Worm (Caenorhabditis elegans): ENCODE results near the gene D1022.9.

The D1022.9 gene

DNA sequence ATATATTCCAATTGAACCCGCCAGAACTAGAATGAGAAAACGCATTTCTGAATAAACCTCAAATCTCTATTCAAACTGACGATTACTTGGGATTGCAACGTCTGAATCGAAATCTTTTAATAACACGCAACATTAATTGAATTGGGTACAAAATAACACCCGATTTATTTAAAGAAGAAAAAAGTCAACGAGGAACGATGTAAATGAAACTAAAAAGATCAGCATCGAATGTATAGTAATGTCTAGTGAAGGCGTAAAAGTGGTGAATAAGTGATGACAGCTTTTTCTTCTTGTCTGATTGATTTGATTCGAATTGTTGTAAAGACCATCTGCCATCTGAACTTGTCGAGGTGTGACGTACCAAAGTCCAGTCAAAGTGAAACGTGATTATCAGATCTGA lies 4.1 kb upstream of the D1022.9 start, which contains the start of gene nas-23:
Gene nas-23 (minus strand): TSS at position 101 of the 400 bp plus-strand sequence.
- TF ChIP-seq sem-4 (tag; optimal IDR thresholded peaks at IDR 0.05) (no peak), aly-2 (tag; optimal IDR thresholded peaks at IDR 0.05) (no peak), alr-1 (tag; optimal IDR thresholded peaks at IDR 0.05) (no peak), Y55F3AM.14 (GFP tag; optimal IDR thresholded peaks at IDR 0.05) (no peak)

DNA sequence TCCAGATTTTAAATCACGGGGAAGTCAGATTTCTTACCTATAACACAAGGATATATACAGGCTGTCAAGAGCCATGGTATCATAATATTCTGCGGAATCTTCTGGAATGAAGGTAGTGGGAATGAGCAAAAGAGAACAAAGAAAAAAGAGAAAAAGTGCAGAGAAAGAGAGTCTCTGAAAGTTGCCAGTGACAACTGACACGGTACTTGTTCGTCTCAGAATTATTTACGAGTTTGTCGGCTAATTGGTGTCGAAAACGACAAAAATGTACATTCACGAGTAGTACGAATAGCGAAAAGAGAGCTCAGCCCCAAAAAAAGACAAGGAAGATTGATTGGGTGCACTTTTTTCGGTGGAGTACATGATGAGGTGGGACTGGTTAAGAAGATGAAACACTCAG lies 6.5 kb downstream of the D1022.9 start, which contains the start of gene cah-2:
Gene cah-2 (minus strand): TSS at position 101 of the 400 bp plus-strand sequence.
- TF ChIP-seq nhr-10 (tag; optimal IDR thresholded peaks at IDR 0.05), result no peak
- TF ChIP-seq nhr-21 (tag; optimal IDR thresholded peaks at IDR 0.05), result no peak
- no peak for TF ChIP-seq Y55F3AM.14 (GFP tag; optimal IDR thresholded peaks at IDR 0.05)
- TF ChIP-seq lin-39 (tag; optimal IDR thresholded peaks at IDR 0.05), result no peak
- TF ChIP-seq aly-2 (tag; optimal IDR thresholded peaks at IDR 0.05), result no peak
- no peak for TF ChIP-seq lin-13 (GFP tag; optimal IDR thresholded peaks at IDR 0.05)
- TF ChIP-seq gmeb-1 (tag; optimal IDR thresholded peaks at IDR 0.05), result no peak
- no peak for TF ChIP-seq ztf-11 (tag; optimal IDR thresholded peaks at IDR 0.05)
- TF ChIP-seq elt-1 (tag; optimal IDR thresholded peaks at IDR 0.05), result no peak

DNA sequence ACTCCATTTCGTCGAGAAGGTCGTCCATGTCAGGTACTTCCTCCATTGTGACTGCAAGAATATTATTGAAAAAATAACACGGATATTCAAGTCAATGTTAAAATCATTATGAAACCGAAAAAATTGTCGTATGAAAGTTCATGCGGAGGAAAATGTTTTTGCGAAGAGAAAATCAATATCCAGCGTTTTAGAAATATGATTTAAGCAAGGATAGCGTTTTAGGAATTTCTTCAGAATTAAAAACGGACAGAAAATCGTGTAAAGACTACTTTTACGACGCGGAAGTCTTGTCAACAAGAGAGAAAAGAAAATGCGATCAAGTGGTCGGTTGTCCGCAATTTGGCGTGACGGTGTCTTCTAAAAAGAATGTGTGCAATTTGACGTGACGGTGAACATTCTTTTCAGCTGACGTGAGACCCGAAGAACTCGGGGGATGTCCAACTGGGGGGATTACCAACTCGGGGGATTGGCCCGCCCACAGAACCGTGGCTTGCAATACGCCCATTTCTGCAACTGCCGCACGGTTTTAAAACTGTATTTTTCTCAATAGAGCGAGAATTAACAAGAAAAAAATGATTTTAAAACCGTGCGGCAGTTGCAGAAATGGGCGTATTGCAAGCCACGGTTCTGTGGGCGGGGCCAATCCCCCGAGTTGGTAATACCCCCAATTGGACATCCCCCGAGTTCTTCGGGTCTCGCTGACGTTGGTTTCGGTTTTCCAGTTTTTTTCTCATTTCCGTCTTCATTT lies 10.8 kb downstream of the D1022.9 start, which contains the start of the genes aka-1 and ubc-6:
Gene aka-1 (minus strand): TSS at position 51 of the 748 bp plus-strand sequence.
Gene ubc-6 (plus strand): TSS at position 701 of the 748 bp plus-strand sequence.
- TF ChIP-seq nhr-77 (tag; optimal IDR thresholded peaks at IDR 0.05) (peak; percentile 28), ztf-1 (GFP tag; conservative IDR thresholded peaks at IDR 0.05) (no peak), nhr-21 (tag; optimal IDR thresholded peaks at IDR 0.05) (peak; percentile 79), lin-13 (GFP tag; optimal IDR thresholded peaks at IDR 0.05) (peak; percentile 78), F13H6.1 (tag; optimal IDR thresholded peaks at IDR 0.05) (peak; percentile 92), C34F6.9 (tag; optimal IDR thresholded peaks at IDR 0.05) (peak; percentile 81), aly-2 (tag; optimal IDR thresholded peaks at IDR 0.05) (no peak), sma-9 (GFP tag; optimal IDR thresholded peaks at IDR 0.05) (peak; percentile 60), sma-9 (tag; optimal IDR thresholded peaks at IDR 0.05) (no peak), unc-62 (GFP tag; optimal IDR thresholded peaks at IDR 0.05) (no peak), nhr-237 (tag; optimal IDR thresholded peaks at IDR 0.05) (peak; percentile 41), nhr-6 (tag; optimal IDR thresholded peaks at IDR 0.05) (peak; percentile 59), fos-1 (tag; optimal IDR thresholded peaks at IDR 0.05) (peak; percentile 68), mab-5 (tag; optimal IDR thresholded peaks at IDR 0.05) (peak; percentile 55), Y55F3AM.14 (GFP tag; optimal IDR thresholded peaks at IDR 0.05) (peak; percentile 71), alr-1 (tag; optimal IDR thresholded peaks at IDR 0.05) (no peak), unc-55 (GFP tag; optimal IDR thresholded peaks at IDR 0.05) (peak; percentile 80), ztf-11 (tag; optimal IDR thresholded peaks at IDR 0.05) (no peak), mbf-1 (tag; optimal IDR thresholded peaks at IDR 0.05) (no peak), nhr-25 (tag; optimal IDR thresholded peaks at IDR 0.05) (peak; percentile 83), skn-1 (tag; optimal IDR thresholded peaks at IDR 0.05) (no peak), nhr-23 (tag; optimal IDR thresholded peaks at IDR 0.05) (no peak), mdl-1 (tag; optimal IDR thresholded peaks at IDR 0.05) (peak in 1 of 2 experiments; percentile 52), gmeb-1 (tag; optimal IDR thresholded peaks at IDR 0.05) (peak; percentile 72), elt-3 (tag; optimal IDR thresholded peaks at IDR 0.05) (no peak), lin-11 (tag; optimal IDR thresholded peaks at IDR 0.05) (peak; percentile 89), blmp-1 (tag; optimal IDR thresholded peaks at IDR 0.05; ENCODE audit: insufficient read depth) (peak; percentile 47), lsy-2 (tag; optimal IDR thresholded peaks at IDR 0.05) (peak; percentile 58 to 87), nhr-129 (tag; optimal IDR thresholded peaks at IDR 0.05) (peak; percentile 84), egl-27 (tag; optimal IDR thresholded peaks at IDR 0.05) (peak; percentile 52), dmd-4 (tag; optimal IDR thresholded peaks at IDR 0.05) (no peak), lin-39 (tag; optimal IDR thresholded peaks at IDR 0.05) (no peak), unc-39 (tag; optimal IDR thresholded peaks at IDR 0.05) (no peak), ceh-82 (tag; optimal IDR thresholded peaks at IDR 0.05) (no peak), nhr-11 (tag; optimal IDR thresholded peaks at IDR 0.05) (no peak), ztf-4 (tag; optimal IDR thresholded peaks at IDR 0.05) (peak; percentile 0), sma-3 (GFP tag; optimal IDR thresholded peaks at IDR 0.05) (peak; percentile 95), nhr-10 (tag; optimal IDR thresholded peaks at IDR 0.05) (no peak), elt-1 (tag; optimal IDR thresholded peaks at IDR 0.05) (no peak), zag-1 (tag; optimal IDR thresholded peaks at IDR 0.05) (peak; percentile 37), crh-2 (tag; optimal IDR thresholded peaks at IDR 0.05) (peak; percentile 77), sem-4 (tag; optimal IDR thresholded peaks at IDR 0.05) (peak; percentile 80), snpc-4 (tag; optimal IDR thresholded peaks at IDR 0.05) (peak; percentile 33), R02D3.7 (tag; optimal IDR thresholded peaks at IDR 0.05) (no peak), peb-1 (tag; optimal IDR thresholded peaks at IDR 0.05) (no peak), ceh-16 (tag; optimal IDR thresholded peaks at IDR 0.05) (no peak), ama-1 (optimal IDR thresholded peaks at IDR 0.05) (no peak), nhr-12 (tag; optimal IDR thresholded peaks at IDR 0.05) (no peak)

All from whole organism, L2 larva.